Worm (Caenorhabditis elegans) whole organism, L3 larva: Measurements from ENCODE around the gene osta-3.

ENCODE experiments used
- ama-1 ChIP-seq: fragments of 150-350 bp; optimal IDR thresholded peaks from 2 replicates; lab custom pipeline; 2018
- egl-27 ChIP-seq: sonication (generic microtip); optimal IDR thresholded peaks from 4 replicates; lab custom pipeline; 2017; ENCODE audit warnings: missing biosample characterization, missing genetic modification reagents, missing genetic modification characterization
- lin-39 ChIP-seq: fragments of 150-350 bp; optimal IDR thresholded peaks from 2 replicates; lab custom pipeline; 2018; ENCODE audit warnings: missing biosample characterization, missing genetic modification reagents, missing genetic modification characterization
- mdl-1 ChIP-seq: fragments of 150-350 bp; optimal IDR thresholded peaks from 2 replicates; lab custom pipeline; 2014; ENCODE audit warnings: missing biosample characterization, missing genetic modification characterization
- nhr-11 ChIP-seq: fragments of 150-350 bp; optimal IDR thresholded peaks from 2 replicates; lab custom pipeline; 2014; ENCODE audit warnings: missing biosample characterization, missing genetic modification characterization
- nhr-12 ChIP-seq: fragments of 150-350 bp; optimal IDR thresholded peaks from 2 replicates; lab custom pipeline; 2014; ENCODE audit warnings: missing biosample characterization, missing genetic modification characterization
- nhr-237 ChIP-seq: fragments of 150-350 bp; optimal IDR thresholded peaks from 2 replicates; lab custom pipeline; 2014; ENCODE audit warnings: missing biosample characterization, missing genetic modification characterization
- nhr-28 ChIP-seq: fragments of 150-350 bp; optimal IDR thresholded peaks from 2 replicates; lab custom pipeline; 2014; ENCODE audit warnings: missing biosample characterization, missing genetic modification characterization
- pqm-1 ChIP-seq: fragments of 150-350 bp; optimal IDR thresholded peaks from 2 replicates; lab custom pipeline; 2017; ENCODE audit warnings: missing biosample characterization, missing genetic modification characterization, inconsistent platforms

DNA sequence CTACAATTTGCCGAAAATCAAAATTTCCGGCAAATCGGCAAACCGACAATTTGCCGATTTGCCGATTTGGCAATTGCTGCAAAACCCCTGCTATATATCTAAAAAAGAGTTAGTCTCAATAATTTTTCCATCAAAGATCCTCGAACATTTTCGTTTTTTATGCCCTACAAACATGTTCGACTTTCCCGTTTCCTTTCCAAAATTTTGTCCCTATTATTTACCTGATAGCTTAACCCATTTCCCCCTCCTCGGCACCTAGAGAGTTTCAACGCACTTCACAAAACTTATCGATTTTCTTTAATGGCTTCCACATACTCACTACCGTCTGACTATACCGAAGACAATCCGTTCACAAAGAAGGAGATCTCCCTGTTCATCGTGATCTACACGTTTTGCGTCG lies 3.6 kb upstream of the osta-3 start, which contains the start of gene W01D2.6:
- TF ChIP-seq mdl-1 (no peak), ama-1 (lab: Kevin White, UChicago) (no peak), lin-39 (tag; lab: Kevin White, UChicago) (no peak), pqm-1 (tag; lab: Kevin White, UChicago) (no peak), nhr-28 (tag; lab: Kevin White, UChicago) (no peak), nhr-11 (tag; lab: Kevin White, UChicago) (no peak), egl-27 (tag; lab: Kevin White, UChicago) (no peak), nhr-237 (tag; lab: Kevin White, UChicago) (no peak), nhr-12 (tag; lab: Kevin White, UChicago) (no peak)
